Worm (Caenorhabditis elegans): ENCODE measurements around the gene T13G4.1.
A peak's percentile ranks its signal among the peaks of the same experiment; 100 is the strongest.

The T13G4.1 gene

ce11 chrX:1192848-1193247, at the start of gene T13G4.1:
Gene T13G4.1, plus strand, starts transcription at chrX:1193148.
- TF ChIP-seq nhr-21 (tag; optimal IDR thresholded peaks at IDR 0.05) = no peak
- TF ChIP-seq gmeb-1 (tag; optimal IDR thresholded peaks at IDR 0.05) = no peak
- no peak for TF ChIP-seq lin-13 (GFP tag; optimal IDR thresholded peaks at IDR 0.05)
- no peak for TF ChIP-seq nhr-11 (tag; optimal IDR thresholded peaks at IDR 0.05)
- TF ChIP-seq ama-1 (optimal IDR thresholded peaks at IDR 0.05) = no peak
- TF ChIP-seq ztf-11 (tag; optimal IDR thresholded peaks at IDR 0.05) = no peak
- no peak for TF ChIP-seq elt-3 (tag; optimal IDR thresholded peaks at IDR 0.05)
- no peak for TF ChIP-seq sma-3 (GFP tag; optimal IDR thresholded peaks at IDR 0.05)
- TF ChIP-seq lsy-2 (tag; optimal IDR thresholded peaks at IDR 0.05) = no peak
- TF ChIP-seq nhr-25 (tag; optimal IDR thresholded peaks at IDR 0.05) = no peak
- no peak for TF ChIP-seq ZK546.5 (tag; optimal IDR thresholded peaks at IDR 0.05)

ce11 chrX:1147394-1147793, 45.6 kb upstream of the T13G4.1 start:
- TF ChIP-seq fos-1 (tag; optimal IDR thresholded peaks at IDR 0.05) (peak; percentile 40), sem-4 (tag; optimal IDR thresholded peaks at IDR 0.05) (no peak)

ce11 chrX:1148438-1148837, 44.5 kb upstream of the T13G4.1 start, which contains the start of the genes R193.2 and R193.6:
Gene R193.2, minus strand, starts transcription at chrX:1148585.
Gene R193.6, plus strand, starts transcription at chrX:1148787.
- TF ChIP-seq sma-3 (GFP tag; optimal IDR thresholded peaks at IDR 0.05) (no peak), F13H6.1 (tag; optimal IDR thresholded peaks at IDR 0.05) (no peak), mbf-1 (tag; optimal IDR thresholded peaks at IDR 0.05) (no peak), nhr-10 (tag; optimal IDR thresholded peaks at IDR 0.05) (no peak), sma-9 (GFP tag; optimal IDR thresholded peaks at IDR 0.05) (peak; percentile 18), sma-9 (tag; optimal IDR thresholded peaks at IDR 0.05) (no peak), nhr-23 (tag; optimal IDR thresholded peaks at IDR 0.05) (no peak), fos-1 (tag; optimal IDR thresholded peaks at IDR 0.05) (peak; percentile 97), nhr-21 (tag; optimal IDR thresholded peaks at IDR 0.05) (no peak), ceh-16 (tag; optimal IDR thresholded peaks at IDR 0.05) (no peak), crh-2 (tag; optimal IDR thresholded peaks at IDR 0.05) (peak; percentile 72), gmeb-1 (tag; optimal IDR thresholded peaks at IDR 0.05) (peak; percentile 16), peb-1 (tag; optimal IDR thresholded peaks at IDR 0.05) (no peak), mab-5 (tag; optimal IDR thresholded peaks at IDR 0.05) (no peak), nhr-129 (tag; optimal IDR thresholded peaks at IDR 0.05) (peak; percentile 95)

ce11 chrX:1154648-1155047, 38.3 kb upstream of the T13G4.1 start, which contains the start of gene R193.1:
Gene R193.1, plus strand, starts transcription at chrX:1154948.
- no peak for TF ChIP-seq ceh-16 (tag; optimal IDR thresholded peaks at IDR 0.05)
- TF ChIP-seq mdl-1 (tag; optimal IDR thresholded peaks at IDR 0.05) = no peak
- no peak for TF ChIP-seq ztf-11 (tag; optimal IDR thresholded peaks at IDR 0.05)
- TF ChIP-seq ama-1 (optimal IDR thresholded peaks at IDR 0.05) = no peak
- no peak for TF ChIP-seq elt-1 (tag; optimal IDR thresholded peaks at IDR 0.05)
- no peak for TF ChIP-seq nhr-77 (tag; optimal IDR thresholded peaks at IDR 0.05)
- no peak for TF ChIP-seq peb-1 (tag; optimal IDR thresholded peaks at IDR 0.05)

- TF ChIP-seq nhr-10 (tag; optimal IDR thresholded peaks at IDR 0.05) (no peak), ZK546.5 (tag; optimal IDR thresholded peaks at IDR 0.05) (no peak), unc-39 (tag; optimal IDR thresholded peaks at IDR 0.05) (no peak), nhr-12 (tag; optimal IDR thresholded peaks at IDR 0.05) (no peak), snpc-4 (tag; optimal IDR thresholded peaks at IDR 0.05) (no peak), C34F6.9 (tag; optimal IDR thresholded peaks at IDR 0.05) (no peak), sma-3 (GFP tag; optimal IDR thresholded peaks at IDR 0.05) (no peak), peb-1 (tag; optimal IDR thresholded peaks at IDR 0.05) (no peak), egl-27 (tag; optimal IDR thresholded peaks at IDR 0.05) (no peak), nhr-6 (tag; optimal IDR thresholded peaks at IDR 0.05) (no peak), zag-1 (tag; optimal IDR thresholded peaks at IDR 0.05) (no peak), ceh-82 (tag; optimal IDR thresholded peaks at IDR 0.05) (no peak), nhr-11 (tag; optimal IDR thresholded peaks at IDR 0.05) (no peak)
Observed at ce11 chrX:1162019-1162418, 30.9 kb upstream of the T13G4.1 start, which contains the start of gene tmc-1. Gene tmc-1, plus strand, starts transcription at chrX:1162207.

ce11 chrX:1167234-1167633, 25.7 kb upstream of the T13G4.1 start:
- TF ChIP-seq nhr-129 (tag; optimal IDR thresholded peaks at IDR 0.05) = peak; percentile 54
- no peak for TF ChIP-seq crh-2 (tag; optimal IDR thresholded peaks at IDR 0.05)
- no peak for TF ChIP-seq alr-1 (tag; optimal IDR thresholded peaks at IDR 0.05)

Data from whole organism, L2 larva.